Fruit fly (Drosophila melanogaster) whole organism, embryonic: Measurements from ENCODE around the gene CG31792.

Source experiments
- Abd-B ChIP-seq: fragments of 200-800 bp; sonication (Bioruptor generic); optimal IDR thresholded peaks from 2 replicates; lab custom pipeline; 2018; ENCODE audit warnings: missing biosample characterization, mild to moderate bottlenecking, missing genetic modification characterization, moderate library complexity
- CG10462 ChIP-seq: fragments of 200-800 bp; sonication (Bioruptor generic); optimal IDR thresholded peaks from 2 replicates; lab custom pipeline; 2016; ENCODE audit warnings: missing biosample characterization, missing genetic modification characterization
- CG11085 ChIP-seq: fragments of 200-800 bp; sonication (Bioruptor generic); IDR thresholded peaks from 2 replicates; pipeline ENCODE4 v1.3.6; 2022; ENCODE audit warnings: missing biosample characterization, missing genetic modification characterization
- CG12071 ChIP-seq: fragments of 200-800 bp; sonication (Bioruptor generic); optimal IDR thresholded peaks from 3 replicates; lab custom pipeline; 2018; ENCODE audit warnings: missing biosample characterization, mild to moderate bottlenecking, missing genetic modification characterization
- CG12769 ChIP-seq: fragments of 200-800 bp; sonication (Bioruptor generic); optimal IDR thresholded peaks from 2 replicates; lab custom pipeline; 2019; ENCODE audit warnings: missing biosample characterization, mild to moderate bottlenecking, missing genetic modification characterization, moderate library complexity
- CG13775 ChIP-seq: fragments of 200-800 bp; sonication (Bioruptor generic); optimal IDR thresholded peaks from 3 replicates; lab custom pipeline; 2017; ENCODE audit warnings: missing biosample characterization, mild to moderate bottlenecking, missing genetic modification characterization
- CG14710 ChIP-seq: fragments of 200-800 bp; sonication (Bioruptor generic); optimal IDR thresholded peaks from 3 replicates; lab custom pipeline; 2019; ENCODE audit warnings: missing biosample characterization, mild to moderate bottlenecking, missing genetic modification characterization, moderate library complexity
- CG15514 ChIP-seq: fragments of 200-800 bp; sonication (Bioruptor generic); optimal IDR thresholded peaks from 3 replicates; lab custom pipeline; 2017; ENCODE audit warnings: missing biosample characterization, missing genetic modification characterization, mild to moderate bottlenecking, moderate library complexity, missing genetic modification reagents
- CG16779 ChIP-seq: fragments of 200-800 bp; sonication (Bioruptor generic); IDR thresholded peaks from 2 replicates; pipeline ENCODE4 v1.3.6; 2022; ENCODE audit warnings: missing biosample characterization, missing genetic modification characterization
- CG17361 ChIP-seq: fragments of 200-800 bp; sonication (Bioruptor generic); IDR thresholded peaks from 3 replicates; pipeline ENCODE4 v1.3.6; 2022; ENCODE audit warnings: missing biosample characterization, missing genetic modification characterization
- CG17829 ChIP-seq: fragments of 200-800 bp; optimal IDR thresholded peaks from 2 replicates; lab custom pipeline; 2019; ENCODE audit warnings: missing biosample characterization, mild to moderate bottlenecking, missing genetic modification characterization, moderate library complexity
- CG30403 ChIP-seq: fragments of 200-800 bp; sonication (Bioruptor generic); optimal IDR thresholded peaks from 3 replicates; lab custom pipeline; 2016; ENCODE audit warnings: missing biosample characterization, missing genetic modification characterization
- CG42726 ChIP-seq: fragments of 200-800 bp; sonication (Bioruptor generic); IDR thresholded peaks from 2 replicates; pipeline ENCODE4 v1.3.6; 2022; ENCODE audit warnings: missing biosample characterization, missing genetic modification characterization; ENCODE audit not compliant: partially characterized antibody
- CG5953 ChIP-seq: fragments of 200-800 bp; sonication (Bioruptor generic); IDR thresholded peaks from 2 replicates; pipeline ENCODE4 v1.3.6; 2022; ENCODE audit warnings: missing biosample characterization, missing genetic modification characterization
- CG6791 ChIP-seq: fragments of 200-800 bp; sonication (Bioruptor generic); IDR thresholded peaks from 3 replicates; pipeline ENCODE4 v1.3.6; 2022; ENCODE audit warnings: missing biosample characterization, missing genetic modification characterization; ENCODE audit not compliant: partially characterized antibody
- CG6813 ChIP-seq: fragments of 200-800 bp; sonication (Bioruptor generic); optimal IDR thresholded peaks from 2 replicates; lab custom pipeline; 2017; ENCODE audit warnings: missing biosample characterization, missing genetic modification characterization, mild to moderate bottlenecking, moderate library complexity, missing genetic modification reagents
- CG7372 ChIP-seq: fragments of 200-800 bp; sonication (Bioruptor generic); IDR thresholded peaks from 2 replicates; pipeline ENCODE4 v1.3.6; 2022; ENCODE audit warnings: missing biosample characterization, missing genetic modification characterization
- CG7928 ChIP-seq: fragments of 200-800 bp; sonication (Bioruptor generic); optimal IDR thresholded peaks from 2 replicates; lab custom pipeline; 2017; ENCODE audit warnings: missing biosample characterization, mild to moderate bottlenecking, missing genetic modification characterization
- CG9817 ChIP-seq: fragments of 200-800 bp; sonication (Bioruptor generic); optimal IDR thresholded peaks from 2 replicates; lab custom pipeline; 2018; ENCODE audit warnings: missing biosample characterization, mild to moderate bottlenecking, missing genetic modification characterization, moderate library complexity
- CHES-1-like ChIP-seq: fragments of 200-800 bp; sonication (Bioruptor generic); optimal IDR thresholded peaks from 2 replicates; lab custom pipeline; 2016; ENCODE audit warnings: missing biosample characterization, missing genetic modification characterization
- Dad ChIP-seq: fragments of 200-800 bp; sonication (Bioruptor generic); optimal IDR thresholded peaks from 3 replicates; lab custom pipeline; 2016; ENCODE audit warnings: missing biosample characterization, missing genetic modification characterization
- Dip2 ChIP-seq: fragments of 200-800 bp; sonication (Bioruptor generic); IDR thresholded peaks from 2 replicates; pipeline ENCODE4 v1.3.6; 2022; ENCODE audit warnings: missing biosample characterization, missing genetic modification characterization
- Drgx ChIP-seq: fragments of 200-800 bp; sonication (Bioruptor generic); IDR thresholded peaks from 2 replicates; pipeline ENCODE4 v1.3.6; 2022; ENCODE audit warnings: missing biosample characterization, missing genetic modification characterization
- HLH3B ChIP-seq: fragments of 200-800 bp; sonication (Bioruptor generic); IDR thresholded peaks from 2 replicates; pipeline ENCODE4 v1.3.6; 2022; ENCODE audit warnings: missing biosample characterization, missing genetic modification characterization
- Lhr ChIP-seq: fragments of 200-800 bp; sonication (Bioruptor generic); optimal IDR thresholded peaks from 3 replicates; lab custom pipeline; 2017; ENCODE audit warnings: mild to moderate bottlenecking, missing biosample characterization, missing genetic modification reagents, missing genetic modification characterization
- Lpt ChIP-seq: fragments of >200 bp; optimal IDR thresholded peaks from 2 replicates; lab custom pipeline; 2018; ENCODE audit warnings: missing biosample characterization, missing genetic modification characterization
- Myb ChIP-seq: fragments of 200-800 bp; sonication (Bioruptor generic); optimal IDR thresholded peaks from 2 replicates; lab custom pipeline; 2016; ENCODE audit warnings: missing biosample characterization, missing genetic modification characterization
- NfI ChIP-seq: fragments of 200-800 bp; sonication (Bioruptor generic); optimal IDR thresholded peaks from 3 replicates; lab custom pipeline; 2018; ENCODE audit warnings: missing biosample characterization, mild to moderate bottlenecking, missing genetic modification characterization, moderate library complexity
- Oaz ChIP-seq: fragments of 200-800 bp; sonication (Bioruptor generic); IDR thresholded peaks from 2 replicates; pipeline ENCODE4 v1.3.6; 2022; ENCODE audit warnings: missing biosample characterization, missing genetic modification characterization
- Sry-δ ChIP-seq: fragments of 200-800 bp; sonication (Bioruptor generic); optimal IDR thresholded peaks from 2 replicates; lab custom pipeline; 2016; ENCODE audit warnings: missing biosample characterization, missing genetic modification characterization
- bowl ChIP-seq: fragments of 200-800 bp; sonication (Bioruptor generic); IDR thresholded peaks from 2 replicates; pipeline ENCODE4 v1.3.6; 2022; ENCODE audit warnings: missing biosample characterization, missing genetic modification characterization
- dati ChIP-seq: fragments of 200-800 bp; sonication (Bioruptor generic); IDR thresholded peaks from 2 replicates; pipeline ENCODE4 v1.3.6; 2022; ENCODE audit warnings: missing biosample characterization, missing genetic modification characterization
- emc ChIP-seq: fragments of 200-800 bp; sonication (Bioruptor generic); optimal IDR thresholded peaks from 2 replicates; lab custom pipeline; 2016; ENCODE audit warnings: missing biosample characterization, missing genetic modification characterization
- ewg ChIP-seq: fragments of 200-800 bp; sonication (Bioruptor generic); optimal IDR thresholded peaks from 3 replicates; lab custom pipeline; 2017; ENCODE audit warnings: mild to moderate bottlenecking, missing biosample characterization, missing genetic modification reagents, missing genetic modification characterization
- eyg ChIP-seq: fragments of 200-800 bp; sonication (Bioruptor generic); optimal IDR thresholded peaks from 3 replicates; lab custom pipeline; 2016; ENCODE audit warnings: missing biosample characterization, missing genetic modification characterization
- gcm2 ChIP-seq: fragments of 200-800 bp; sonication (Bioruptor generic); optimal IDR thresholded peaks from 2 replicates; lab custom pipeline; 2016; ENCODE audit warnings: missing biosample characterization, missing genetic modification characterization
- gem ChIP-seq: fragments of 200-800 bp; sonication (Bioruptor generic); optimal IDR thresholded peaks from 2 replicates; lab custom pipeline; 2019; ENCODE audit warnings: missing biosample characterization, mild to moderate bottlenecking, missing genetic modification characterization, moderate library complexity
- grn ChIP-seq: fragments of 200-800 bp; sonication (Bioruptor generic); optimal IDR thresholded peaks from 3 replicates; lab custom pipeline; 2017; ENCODE audit warnings: missing biosample characterization, missing genetic modification characterization
- h ChIP-seq: fragments of >200 bp; optimal IDR thresholded peaks from 2 replicates; lab custom pipeline; 2017
- hth ChIP-seq: fragments of >200 bp; optimal IDR thresholded peaks from 2 replicates; lab custom pipeline; 2017; ENCODE audit warnings: inconsistent platforms
- knrl ChIP-seq: fragments of 200-800 bp; sonication (Bioruptor generic); IDR thresholded peaks from 3 replicates; pipeline ENCODE4 v1.3.6; 2022; ENCODE audit warnings: missing biosample characterization, missing genetic modification characterization; ENCODE audit not compliant: partially characterized antibody
- lov ChIP-seq, 2 experiments: fragments of 200-800 bp in 1 of 2; fragments of >200 bp in 1 of 2; sonication (Bioruptor generic) in 1 of 2; IDR thresholded peaks in 1 of 2; optimal IDR thresholded peaks in 1 of 2; 2 replicates in 1 of 2; 3 replicates in 1 of 2; pipeline versions ENCODE4 v1.3.6 to Lab custom; 2017 to 2022; ENCODE audit warnings: missing biosample characterization in 1 of 2, missing genetic modification characterization in 1 of 2
- nerfin-1 ChIP-seq: fragments of 200-800 bp; sonication (Bioruptor generic); optimal IDR thresholded peaks from 3 replicates; lab custom pipeline; 2019; ENCODE audit warnings: missing biosample characterization, mild to moderate bottlenecking, missing genetic modification characterization, moderate library complexity
- peb ChIP-seq: fragments of 200-800 bp; sonication (Bioruptor generic); IDR thresholded peaks from 2 replicates; pipeline ENCODE4 v1.3.6; 2022; ENCODE audit warnings: missing biosample characterization, missing genetic modification characterization
- pzg ChIP-seq: fragments of 200-800 bp; sonication (Bioruptor generic); optimal IDR thresholded peaks from 3 replicates; lab custom pipeline; 2018; ENCODE audit warnings: missing biosample characterization, mild to moderate bottlenecking, missing genetic modification characterization, moderate library complexity
- slou ChIP-seq: fragments of 200-800 bp; sonication (Bioruptor generic); optimal IDR thresholded peaks from 3 replicates; lab custom pipeline; 2016; ENCODE audit warnings: missing biosample characterization, missing genetic modification characterization
- trem ChIP-seq: fragments of 200-800 bp; optimal IDR thresholded peaks from 3 replicates; lab custom pipeline; 2019; ENCODE audit warnings: missing biosample characterization, mild to moderate bottlenecking, missing genetic modification characterization, moderate library complexity
- tx ChIP-seq: fragments of 200-800 bp; sonication (Bioruptor generic); optimal IDR thresholded peaks from 2 replicates; lab custom pipeline; 2016; ENCODE audit warnings: missing biosample characterization, missing genetic modification characterization
- zen ChIP-seq: fragments of 200-800 bp; sonication (Bioruptor generic); optimal IDR thresholded peaks from 3 replicates; lab custom pipeline; 2018; ENCODE audit warnings: missing biosample characterization, mild to moderate bottlenecking, missing genetic modification characterization, moderate library complexity

CG31792 gene

dm6 chr2L:19021278-19022220, 24.3 kb downstream of the CG31792 start (continued):
- TF ChIP-seq Sry-δ (GFP tag; lab: Kevin White, UChicago) = no peak
- no peak for TF ChIP-seq Dip2 (GFP tag; lab: Robert Waterston, UW)
- no peak for TF ChIP-seq emc (GFP tag; lab: Kevin White, UChicago)
- peak; percentile 75 for TF ChIP-seq CG9817 (tag; lab: Kevin White, UChicago)
- TF ChIP-seq CG11085 (GFP tag; lab: Robert Waterston, UW) = 0 out of 2 replicates have a peak, but pooled peaks have one; percentile 25
- no peak for TF ChIP-seq h (lab: Kevin White, UChicago)
- peak; percentile 36 for TF ChIP-seq Lhr (GFP tag; lab: Kevin White, UChicago)
- TF ChIP-seq dati (GFP tag; lab: Robert Waterston, UW) = no peak
- no peak for TF ChIP-seq gcm2 (GFP tag; lab: Kevin White, UChicago)
- no peak for TF ChIP-seq Oaz (GFP tag; lab: Robert Waterston, UW)
- TF ChIP-seq Drgx (GFP tag; lab: Robert Waterston, UW) = no peak
- peak; percentile 9 for TF ChIP-seq trem (tag; lab: Kevin White, UChicago)
- no peak for TF ChIP-seq CG5953
- peak; percentile 69 for TF ChIP-seq ewg (GFP tag; lab: Kevin White, UChicago)
- peak; percentile 4 for TF ChIP-seq zen (tag; lab: Kevin White, UChicago)
- TF ChIP-seq CG12769 = no peak
- TF ChIP-seq nerfin-1 (tag; lab: Kevin White, UChicago) = peak; percentile 63
- TF ChIP-seq CG6813 (GFP tag; lab: Kevin White, UChicago) = peak; percentile 57
- TF ChIP-seq CG12071 (GFP tag; lab: Kevin White, UChicago) = peak; percentile 56
- peak; percentile 43 for TF ChIP-seq CG15514 (GFP tag; lab: Kevin White, UChicago)
- no peak for TF ChIP-seq pzg (GFP tag; lab: Kevin White, UChicago)
- TF ChIP-seq Lpt (GFP tag; lab: Kevin White, UChicago) = no peak
- peak; percentile 35 for TF ChIP-seq CHES-1-like (GFP tag; lab: Kevin White, UChicago)
- TF ChIP-seq Abd-B (GFP tag; lab: Kevin White, UChicago) = peak; percentile 64
- peak; percentile 27 for TF ChIP-seq slou
- no peak for TF ChIP-seq lov (optimal IDR thresholded peaks at IDR 0.05; lab: Kevin White, UChicago)
- TF ChIP-seq lov (GFP tag; IDR thresholded peaks at IDR 0.05; lab: Robert Waterston, UW) = no peak
- peak; percentile 56 for TF ChIP-seq CG14710 (tag; lab: Kevin White, UChicago)
- no peak for TF ChIP-seq eyg (GFP tag; lab: Kevin White, UChicago)
- peak; percentile 75 for TF ChIP-seq CG17829 (tag; lab: Kevin White, UChicago)
- no peak for TF ChIP-seq hth (lab: Kevin White, UChicago)
- TF ChIP-seq HLH3B = peak; percentile 58; the same call in 1 of the 2 replicates
- no peak for TF ChIP-seq grn (GFP tag; lab: Kevin White, UChicago)
- no peak; the same call in 1 of the 2 replicates for TF ChIP-seq peb (GFP tag; lab: Robert Waterston, UW)
- TF ChIP-seq bowl (GFP tag; lab: Robert Waterston, UW) = no peak
- no peak for TF ChIP-seq CG42726 (GFP tag; lab: Robert Waterston, UW)
- TF ChIP-seq NfI (GFP tag; lab: Kevin White, UChicago) = peak; percentile 83
- peak; percentile 68 for TF ChIP-seq CG13775
- TF ChIP-seq CG17361 (GFP tag; lab: Robert Waterston, UW) = peak; percentile 88
- TF ChIP-seq CG6791 (GFP tag; lab: Robert Waterston, UW) = no peak
- peak; percentile 90 for TF ChIP-seq gem (tag; lab: Kevin White, UChicago)
- TF ChIP-seq knrl (GFP tag; lab: Robert Waterston, UW) = no peak
- no peak for TF ChIP-seq tx
- peak; percentile 26 for TF ChIP-seq CG7928 (GFP tag; lab: Kevin White, UChicago)
- TF ChIP-seq Dad = no peak
- peak; percentile 24 for TF ChIP-seq Myb
- peak; percentile 66 for TF ChIP-seq CG7372
- no peak for TF ChIP-seq CG16779
- TF ChIP-seq CG10462 (GFP tag; lab: Kevin White, UChicago) = peak; percentile 20
- TF ChIP-seq CG30403 (GFP tag; lab: Kevin White, UChicago) = peak; percentile 80
